Fruit fly (Drosophila melanogaster) whole organism, embryonic: ENCODE results near the gene Reck.

ENCODE experiments used
- CG10267 ChIP-seq: fragments of 200-800 bp; sonication (Bioruptor generic); optimal IDR thresholded peaks from 2 replicates; lab custom pipeline; 2018; ENCODE audit warnings: missing biosample characterization, mild to moderate bottlenecking, missing genetic modification characterization, moderate library complexity
- CG11560 ChIP-seq: fragments of 200-800 bp; sonication (Bioruptor generic); IDR thresholded peaks from 3 replicates; pipeline ENCODE4 v1.3.6; 2022; ENCODE audit warnings: missing biosample characterization, missing genetic modification characterization
- CG13424 ChIP-seq: fragments of 200-800 bp; sonication (Bioruptor generic); optimal IDR thresholded peaks from 2 replicates; lab custom pipeline; 2019; ENCODE audit warnings: missing biosample characterization, mild to moderate bottlenecking, missing genetic modification characterization, moderate library complexity
- CG16779 ChIP-seq: fragments of 200-800 bp; sonication (Bioruptor generic); IDR thresholded peaks from 2 replicates; pipeline ENCODE4 v1.3.6; 2022; ENCODE audit warnings: missing biosample characterization, missing genetic modification characterization
- CG17802 ChIP-seq: fragments of 200-800 bp; sonication (Bioruptor generic); optimal IDR thresholded peaks from 2 replicates; lab custom pipeline; 2018; ENCODE audit warnings: missing biosample characterization, mild to moderate bottlenecking, missing genetic modification characterization, moderate library complexity

- TF ChIP-seq CG11560 (no peak), CG16779 (GFP tag; lab: Robert Waterston, UW) (no peak), CG13424 (tag; lab: Kevin White, UChicago) (no peak), CG17802 (no peak), CG10267 (tag; lab: Kevin White, UChicago) (no peak)
Observed at dm6 chr3L:15021008-15021407, 7.1 kb upstream of the Reck start.
